Fruit fly (Drosophila melanogaster) whole organism, embryonic: ENCODE results near the gene CG18596.
A peak's percentile ranks its signal among the peaks of the same experiment; 100 is the strongest.

Experiments
- Abd-B ChIP-seq: fragments of 200-800 bp; sonication (Bioruptor generic); optimal IDR thresholded peaks from 2 replicates; lab custom pipeline; 2018; ENCODE audit warnings: missing biosample characterization, mild to moderate bottlenecking, missing genetic modification characterization, moderate library complexity
- Aef1 ChIP-seq: fragments of 200-800 bp; sonication (Bioruptor generic); IDR thresholded peaks from 3 replicates; pipeline ENCODE4 v1.3.6; 2022; ENCODE audit warnings: missing biosample characterization, missing genetic modification characterization
- CG10147 ChIP-seq: fragments of 200-800 bp; sonication (Bioruptor generic); optimal IDR thresholded peaks from 2 replicates; lab custom pipeline; 2019; ENCODE audit warnings: missing biosample characterization, mild to moderate bottlenecking, missing genetic modification characterization, moderate library complexity
- CG10209 ChIP-seq: fragments of 200-800 bp; sonication (Bioruptor generic); optimal IDR thresholded peaks from 3 replicates; lab custom pipeline; 2017; ENCODE audit warnings: missing biosample characterization, mild to moderate bottlenecking, missing genetic modification characterization, missing genetic modification reagents
- CG11398 ChIP-seq: fragments of 200-800 bp; sonication (Bioruptor generic); optimal IDR thresholded peaks from 2 replicates; lab custom pipeline; 2016; ENCODE audit warnings: missing biosample characterization, missing genetic modification characterization
- CG11695 ChIP-seq: fragments of 200-800 bp; sonication (Bioruptor generic); IDR thresholded peaks from 3 replicates; pipeline ENCODE4 v1.3.6; 2022; ENCODE audit warnings: missing biosample characterization, missing genetic modification characterization
- CG15011 ChIP-seq: fragments of 200-800 bp; sonication (Bioruptor generic); optimal IDR thresholded peaks from 3 replicates; lab custom pipeline; 2018; ENCODE audit warnings: missing biosample characterization, mild to moderate bottlenecking, missing genetic modification characterization
- CG17186 ChIP-seq: fragments of 200-800 bp; sonication (Bioruptor generic); optimal IDR thresholded peaks from 3 replicates; lab custom pipeline; 2017; ENCODE audit warnings: missing biosample characterization, missing genetic modification reagents, missing genetic modification characterization
- CG17385 ChIP-seq: fragments of 200-800 bp; sonication (Bioruptor generic); optimal IDR thresholded peaks from 3 replicates; lab custom pipeline; 2018; ENCODE audit warnings: missing biosample characterization, mild to moderate bottlenecking, missing genetic modification characterization
- CG1792 ChIP-seq: fragments of 200-800 bp; sonication (Bioruptor generic); optimal IDR thresholded peaks from 2 replicates; lab custom pipeline; 2016; ENCODE audit warnings: missing biosample characterization, missing genetic modification characterization
- CG18619 ChIP-seq: fragments of 200-800 bp; sonication (Bioruptor generic); optimal IDR thresholded peaks from 3 replicates; lab custom pipeline; 2017; ENCODE audit warnings: missing biosample characterization, mild to moderate bottlenecking, missing genetic modification characterization
- CG2116 ChIP-seq: fragments of 200-800 bp; sonication (Bioruptor generic); optimal IDR thresholded peaks from 3 replicates; lab custom pipeline; 2018; ENCODE audit warnings: missing biosample characterization, mild to moderate bottlenecking, missing genetic modification characterization
- CG33557 ChIP-seq: fragments of 200-800 bp; sonication (Bioruptor generic); optimal IDR thresholded peaks from 2 replicates; lab custom pipeline; 2019; ENCODE audit warnings: missing biosample characterization, mild to moderate bottlenecking, missing genetic modification characterization, moderate library complexity
- CG4360 ChIP-seq: fragments of 200-800 bp; sonication (Bioruptor generic); IDR thresholded peaks from 2 replicates; pipeline ENCODE4 v1.3.6; 2022; ENCODE audit warnings: missing biosample characterization, missing genetic modification characterization
- CG6272 ChIP-seq: fragments of 200-800 bp; sonication (Bioruptor generic); IDR thresholded peaks from 2 replicates; pipeline ENCODE4 v1.3.6; 2022; ENCODE audit warnings: missing biosample characterization, missing genetic modification characterization
- CG7271 ChIP-seq: fragments of 200-800 bp; sonication (Bioruptor generic); optimal IDR thresholded peaks from 2 replicates; lab custom pipeline; 2018; ENCODE audit warnings: missing biosample characterization, mild to moderate bottlenecking, missing genetic modification characterization, moderate library complexity
- CG7745 ChIP-seq: fragments of 200-800 bp; sonication (Bioruptor generic); optimal IDR thresholded peaks from 2 replicates; lab custom pipeline; 2018; ENCODE audit warnings: missing biosample characterization, mild to moderate bottlenecking, missing genetic modification characterization, moderate library complexity
- CG7839 ChIP-seq: fragments of 200-800 bp; sonication (Bioruptor generic); optimal IDR thresholded peaks from 3 replicates; lab custom pipeline; 2018; ENCODE audit warnings: missing biosample characterization, mild to moderate bottlenecking, missing genetic modification characterization, moderate library complexity
- CG8359 ChIP-seq: fragments of 200-800 bp; sonication (Bioruptor generic); optimal IDR thresholded peaks from 2 replicates; lab custom pipeline; 2017; ENCODE audit warnings: missing biosample characterization, mild to moderate bottlenecking, missing genetic modification characterization, borderline replicate concordance
- Eip74EF ChIP-seq, 2 experiments: fragments of 200-800 bp in 1 of 2; fragments of >200 bp in 1 of 2; sonication (Bioruptor generic) in 1 of 2; optimal IDR thresholded peaks; 2 replicates each; lab custom pipeline; 2017 to 2019; ENCODE audit warnings: missing biosample characterization in 2 of 2, missing genetic modification characterization in 2 of 2, mild to moderate bottlenecking in 1 of 2, moderate library complexity in 1 of 2
- GATAe ChIP-seq: fragments of 200-800 bp; sonication (Bioruptor generic); conservative IDR thresholded peaks from 2 replicates; pipeline ENCODE4 v1.3.6; 2022; ENCODE audit warnings: missing biosample characterization, missing genetic modification characterization
- H2.0 ChIP-seq: fragments of 200-800 bp; sonication (Bioruptor generic); IDR thresholded peaks from 2 replicates; pipeline ENCODE4 v1.3.6; 2022; ENCODE audit warnings: missing biosample characterization, missing genetic modification characterization
- Lhr ChIP-seq: fragments of 200-800 bp; sonication (Bioruptor generic); optimal IDR thresholded peaks from 3 replicates; lab custom pipeline; 2017; ENCODE audit warnings: mild to moderate bottlenecking, missing biosample characterization, missing genetic modification reagents, missing genetic modification characterization
- NC2β ChIP-seq: fragments of 200-800 bp; sonication (Bioruptor generic); optimal IDR thresholded peaks from 2 replicates; lab custom pipeline; 2016; ENCODE audit warnings: missing biosample characterization, missing genetic modification characterization
- Nf-YC ChIP-seq: fragments of 200-800 bp; optimal IDR thresholded peaks from 3 replicates; lab custom pipeline; 2019; ENCODE audit warnings: missing biosample characterization, mild to moderate bottlenecking, missing genetic modification characterization, moderate library complexity
- Ravus ChIP-seq: fragments of 200-800 bp; sonication (Bioruptor generic); IDR thresholded peaks from 2 replicates; pipeline ENCODE4 v1.3.6; 2022; ENCODE audit warnings: missing biosample characterization, missing genetic modification characterization
- Sry-δ ChIP-seq: fragments of 200-800 bp; sonication (Bioruptor generic); optimal IDR thresholded peaks from 2 replicates; lab custom pipeline; 2016; ENCODE audit warnings: missing biosample characterization, missing genetic modification characterization
- Taf1 ChIP-seq: fragments of 200-800 bp; sonication (Bioruptor generic); IDR thresholded peaks from 2 replicates; pipeline ENCODE4 v1.3.6; 2022; ENCODE audit warnings: missing biosample characterization, missing genetic modification characterization
- ab ChIP-seq: fragments of 200-800 bp; sonication (Bioruptor generic); optimal IDR thresholded peaks from 2 replicates; lab custom pipeline; 2016; ENCODE audit warnings: missing biosample characterization, missing genetic modification characterization
- az2 ChIP-seq: fragments of 200-800 bp; sonication (Bioruptor generic); optimal IDR thresholded peaks from 3 replicates; lab custom pipeline; 2016; ENCODE audit warnings: missing biosample characterization, missing genetic modification characterization
- bbx ChIP-seq: fragments of 200-800 bp; sonication (Bioruptor generic); IDR thresholded peaks from 2 replicates; pipeline ENCODE4 v1.3.6; 2022; ENCODE audit warnings: missing biosample characterization, missing genetic modification characterization; ENCODE audit not compliant: partially characterized antibody
- chif ChIP-seq, 2 experiments: fragments of 200-800 bp; sonication (Bioruptor generic); optimal IDR thresholded peaks; 3 replicates each; lab custom pipeline; 2016; ENCODE audit warnings: missing biosample characterization in 2 of 2, missing genetic modification characterization in 2 of 2
- ci ChIP-seq: fragments of 200-800 bp; sonication (Bioruptor generic); IDR thresholded peaks from 3 replicates; pipeline ENCODE4 v1.3.6; 2022; ENCODE audit warnings: missing biosample characterization, missing genetic modification characterization
- crp ChIP-seq, 2 experiments: fragments of 200-800 bp; sonication (Bioruptor generic); optimal IDR thresholded peaks; 2 replicates in 1 of 2; 3 replicates in 1 of 2; lab custom pipeline; 2017; ENCODE audit warnings: missing biosample characterization in 2 of 2, missing genetic modification characterization in 2 of 2, mild to moderate bottlenecking in 1 of 2, moderate library complexity in 1 of 2
- da ChIP-seq: fragments of 200-800 bp; sonication (Bioruptor generic); optimal IDR thresholded peaks from 2 replicates; lab custom pipeline; 2016; ENCODE audit warnings: missing biosample characterization, missing genetic modification characterization
- dysf ChIP-seq: fragments of 200-800 bp; sonication (Bioruptor generic); IDR thresholded peaks from 3 replicates; pipeline ENCODE4 v1.3.6; 2022; ENCODE audit warnings: missing biosample characterization, missing genetic modification characterization
- en ChIP-seq: fragments of 200-800 bp; sonication (Bioruptor generic); optimal IDR thresholded peaks from 2 replicates; lab custom pipeline; 2016; ENCODE audit warnings: missing biosample characterization, missing genetic modification characterization
- exex ChIP-seq: fragments of 200-800 bp; sonication (Bioruptor generic); optimal IDR thresholded peaks from 4 replicates; lab custom pipeline; 2018; ENCODE audit warnings: missing biosample characterization, mild to moderate bottlenecking, missing genetic modification characterization, moderate library complexity
- gcm2 ChIP-seq: fragments of 200-800 bp; sonication (Bioruptor generic); optimal IDR thresholded peaks from 2 replicates; lab custom pipeline; 2016; ENCODE audit warnings: missing biosample characterization, missing genetic modification characterization
- gfzf ChIP-seq: fragments of 200-800 bp; sonication (Bioruptor generic); optimal IDR thresholded peaks from 2 replicates; lab custom pipeline; 2016; ENCODE audit warnings: missing biosample characterization, mild to moderate bottlenecking, missing genetic modification characterization, moderate library complexity
- nmo ChIP-seq: fragments of 200-800 bp; sonication (Bioruptor generic); optimal IDR thresholded peaks from 2 replicates; lab custom pipeline; 2018; ENCODE audit warnings: missing biosample characterization, mild to moderate bottlenecking, missing genetic modification characterization, moderate library complexity
- oc ChIP-seq: fragments of 200-800 bp; sonication (Bioruptor generic); optimal IDR thresholded peaks from 2 replicates; lab custom pipeline; 2018; ENCODE audit warnings: missing biosample characterization, mild to moderate bottlenecking, missing genetic modification characterization, moderate library complexity
- salm ChIP-seq: fragments of 200-800 bp; sonication (Bioruptor generic); optimal IDR thresholded peaks from 2 replicates; lab custom pipeline; 2018; ENCODE audit warnings: missing biosample characterization, mild to moderate bottlenecking, missing genetic modification characterization
- so ChIP-seq: fragments of 200-800 bp; sonication (Bioruptor generic); IDR thresholded peaks from 3 replicates; pipeline ENCODE4 v1.3.6; 2022; ENCODE audit warnings: missing biosample characterization, missing genetic modification characterization
- tx ChIP-seq: fragments of 200-800 bp; sonication (Bioruptor generic); optimal IDR thresholded peaks from 2 replicates; lab custom pipeline; 2016; ENCODE audit warnings: missing biosample characterization, missing genetic modification characterization
- wor ChIP-seq: fragments of 200-800 bp; sonication (Bioruptor generic); IDR thresholded peaks from 2 replicates; pipeline ENCODE4 v1.3.6; 2022; ENCODE audit warnings: missing biosample characterization, missing genetic modification characterization
- zen2 ChIP-seq: fragments of 200-800 bp; sonication (Bioruptor generic); IDR thresholded peaks from 3 replicates; pipeline ENCODE4 v1.3.6; 2022; ENCODE audit warnings: missing biosample characterization, missing genetic modification characterization; ENCODE audit not compliant: partially characterized antibody
- zfh2 ChIP-seq: fragments of 200-800 bp; sonication (Bioruptor generic); optimal IDR thresholded peaks from 2 replicates; lab custom pipeline; 2016; ENCODE audit warnings: missing biosample characterization, missing genetic modification characterization

Gene CG18596

dm6 chr3R:22410537-22411360, 35.0 kb downstream of the CG18596 start, which contains the start of the genes CG13850 and lqfR (continued):
- peak; percentile 29 for TF ChIP-seq CG1792
- TF ChIP-seq CG2116 = peak; percentile 61
- TF ChIP-seq Sry-δ (GFP tag; lab: Kevin White, UChicago) = peak; percentile 50
- TF ChIP-seq salm (tag; lab: Kevin White, UChicago) = peak; percentile 2
- TF ChIP-seq CG8359 = peak; percentile 34
- no peak; the same call in 1 of the 3 replicates for TF ChIP-seq Aef1 (GFP tag; lab: Robert Waterston, UW)
- TF ChIP-seq CG10209 = peak; percentile 80
- peak; percentile 6 for TF ChIP-seq CG10147 (GFP tag; lab: Kevin White, UChicago)
- 0 out of 2 replicates have a peak, but pooled peaks have one; percentile 35 for TF ChIP-seq wor (GFP tag; lab: Robert Waterston, UW)
- no peak for TF ChIP-seq zen2
- no peak for TF ChIP-seq CG7745 (tag; lab: Kevin White, UChicago)
- TF ChIP-seq CG4360 = no peak
- TF ChIP-seq exex (tag; lab: Kevin White, UChicago) = no peak
- TF ChIP-seq chif (GFP tag; optimal IDR thresholded peaks at IDR 0.05; lab: Kevin White, UChicago) = peak; percentile 44 to 73
- TF ChIP-seq CG11695 (GFP tag; lab: Robert Waterston, UW) = no peak
- TF ChIP-seq Abd-B (GFP tag; lab: Kevin White, UChicago) = peak; percentile 79
- peak; percentile 47 for TF ChIP-seq da (GFP tag; lab: Kevin White, UChicago)
- peak; percentile 87 for TF ChIP-seq nmo
- peak; percentile 53 for TF ChIP-seq Lhr (GFP tag; lab: Kevin White, UChicago)
- peak; percentile 41 for TF ChIP-seq CG17186 (GFP tag; lab: Kevin White, UChicago)
- no peak; the same call in 1 of the 2 replicates for TF ChIP-seq Taf1 (GFP tag; lab: Robert Waterston, UW)
- TF ChIP-seq dysf (GFP tag; lab: Robert Waterston, UW) = peak; percentile 75; the same call in 2 of the 3 replicates
- no peak for TF ChIP-seq so (GFP tag; lab: Robert Waterston, UW)
- TF ChIP-seq bbx (GFP tag; lab: Robert Waterston, UW) = 0 out of 2 replicates have a peak, but pooled peaks have one; percentile 6
- TF ChIP-seq CG11398 = peak; percentile 48
- no peak for TF ChIP-seq GATAe
- TF ChIP-seq CG15011 (GFP tag; lab: Kevin White, UChicago) = peak; percentile 58
- peak; percentile 74 for TF ChIP-seq NC2β (GFP tag; lab: Kevin White, UChicago)
- no peak for TF ChIP-seq Ravus (GFP tag; lab: Robert Waterston, UW)
- no peak for TF ChIP-seq Eip74EF (GFP tag; optimal IDR thresholded peaks at IDR 0.05; lab: Kevin White, UChicago)
- peak; percentile 64 for TF ChIP-seq CG33557 (GFP tag; lab: Kevin White, UChicago)
- TF ChIP-seq CG6272 (GFP tag; lab: Robert Waterston, UW) = peak; percentile 14; the same call in 1 of the 2 replicates
- TF ChIP-seq gfzf (GFP tag; lab: Kevin White, UChicago) = peak; percentile 28
- TF ChIP-seq ab (GFP tag; lab: Kevin White, UChicago) = peak; percentile 28
- TF ChIP-seq tx (GFP tag; lab: Kevin White, UChicago) = peak; percentile 75
- peak; percentile 21 to 84 for TF ChIP-seq crp (GFP tag; optimal IDR thresholded peaks at IDR 0.05; lab: Kevin White, UChicago)
- peak; percentile 60 for TF ChIP-seq gcm2 (GFP tag; lab: Kevin White, UChicago)
- peak; percentile 67 for TF ChIP-seq CG17385 (GFP tag; lab: Kevin White, UChicago)
- no peak for TF ChIP-seq CG7271 (tag; lab: Kevin White, UChicago)
- peak; percentile 71 for TF ChIP-seq az2 (GFP tag; lab: Kevin White, UChicago)
- peak; percentile 54 for TF ChIP-seq en
- peak; percentile 77 for TF ChIP-seq CG18619 (GFP tag; lab: Kevin White, UChicago)
- TF ChIP-seq ci = peak; percentile 37; the same call in 1 of the 3 replicates
- no peak for TF ChIP-seq Nf-YC (tag; lab: Kevin White, UChicago)
- peak; percentile 92 for TF ChIP-seq zfh2
- TF ChIP-seq oc (tag; lab: Kevin White, UChicago) = no peak
- no peak for TF ChIP-seq CG7839 (tag; lab: Kevin White, UChicago)
- TF ChIP-seq H2.0 (GFP tag; lab: Robert Waterston, UW) = no peak; the same call in none of the 2 replicates
